Fruit fly (Drosophila melanogaster): ENCODE results near the gene TrxT.

TrxT gene

DNA sequence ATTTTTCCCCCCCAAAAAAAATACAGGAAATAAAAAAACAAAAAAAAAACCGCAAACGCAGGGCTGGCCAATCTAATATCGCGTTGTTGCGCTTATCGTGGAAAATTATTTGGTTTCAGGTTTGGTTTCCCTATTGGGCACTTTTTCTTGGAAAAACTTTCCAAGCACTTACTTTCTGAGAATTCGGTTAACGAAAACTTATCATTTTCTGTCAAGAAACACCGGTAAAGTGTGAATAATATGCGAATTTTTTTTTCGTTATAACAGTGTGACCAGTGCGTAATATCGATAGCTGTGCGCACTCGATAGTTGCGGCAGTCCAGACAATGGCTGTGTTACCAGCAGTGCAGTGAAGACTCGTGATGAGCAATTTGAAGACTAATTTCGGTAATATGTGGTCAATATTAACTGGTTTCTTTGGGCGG lies 10.8 kb upstream of the TrxT start, which contains the start of gene Rnp4F (continued):
- peak; percentile 72 for TF ChIP-seq pum (GFP tag; optimal IDR thresholded peaks at IDR 0.05)
- TF ChIP-seq gsb (GFP tag; IDR thresholded peaks at IDR 0.05): 0 out of 2 replicates have a peak, but pooled peaks have one; percentile 25
- TF ChIP-seq Jarid2 (GFP tag; optimal IDR thresholded peaks at IDR 0.05): no peak
- peak; percentile 85 for TF ChIP-seq MBD-R2 (GFP tag; IDR thresholded peaks at IDR 0.05)
- peak; percentile 24 for TF ChIP-seq CG17385 (GFP tag; optimal IDR thresholded peaks at IDR 0.05)
- peak; percentile 66 for TF ChIP-seq Meics (GFP tag; optimal IDR thresholded peaks at IDR 0.05)
- peak; percentile 7 for TF ChIP-seq CG7987 (GFP tag; optimal IDR thresholded peaks at IDR 0.05)
- peak; percentile 65; the same call in 2 of the 3 replicates for TF ChIP-seq CG7963 (GFP tag; IDR thresholded peaks at IDR 0.05; ENCODE audit: partially characterized antibody)
- TF ChIP-seq CG3281 (GFP tag; optimal IDR thresholded peaks at IDR 0.05): peak; percentile 48
- TF ChIP-seq sqz (GFP tag; optimal IDR thresholded peaks at IDR 0.05): peak; percentile 99
- peak; percentile 53 for TF ChIP-seq cato (GFP tag; optimal IDR thresholded peaks at IDR 0.05; ENCODE audit: borderline replicate concordance)
- TF ChIP-seq Gsc (GFP tag; IDR thresholded peaks at IDR 0.05): no peak
- peak; percentile 59 for TF ChIP-seq CG4424 (GFP tag; optimal IDR thresholded peaks at IDR 0.05)
- no peak for TF ChIP-seq kni (GFP tag; optimal IDR thresholded peaks at IDR 0.05)
- TF ChIP-seq dmrt99B (tag; optimal IDR thresholded peaks at IDR 0.05): no peak
- TF ChIP-seq CG3163 (GFP tag; optimal IDR thresholded peaks at IDR 0.05): peak; percentile 36
- peak; percentile 57; the same call in 2 of the 3 replicates for TF ChIP-seq Optix (GFP tag; IDR thresholded peaks at IDR 0.05)
- no peak for TF ChIP-seq lola (GFP tag; optimal IDR thresholded peaks at IDR 0.05)
- TF ChIP-seq gt (GFP tag; IDR thresholded peaks at IDR 0.05): 0 out of 2 replicates have a peak, but pooled peaks have one; percentile 37
- TF ChIP-seq cas (GFP tag; IDR thresholded peaks at IDR 0.05): peak; percentile 24; the same call in 1 of the 2 replicates
- no peak for TF ChIP-seq CG11696 (GFP tag; IDR thresholded peaks at IDR 0.05)
- peak; percentile 61; the same call in 2 of the 3 replicates for TF ChIP-seq mld (GFP tag; IDR thresholded peaks at IDR 0.05; ENCODE audit: partially characterized antibody)
- TF ChIP-seq sens (GFP tag): peak; percentile 90
- peak; percentile 53; the same call in 1 of the 3 replicates for TF ChIP-seq H15 (GFP tag; IDR thresholded peaks at IDR 0.05)
- peak; percentile 80 for TF ChIP-seq dysf (GFP tag; IDR thresholded peaks at IDR 0.05)
- peak; percentile 41 for TF ChIP-seq vfl (GFP tag; optimal IDR thresholded peaks at IDR 0.05)
- TF ChIP-seq Taf1 (GFP tag; IDR thresholded peaks at IDR 0.05): peak; percentile 21; the same call in 1 of the 2 replicates
- TF ChIP-seq shn (GFP tag; optimal IDR thresholded peaks at IDR 0.05): peak; percentile 82
- TF ChIP-seq CG15011 (GFP tag; optimal IDR thresholded peaks at IDR 0.05): no peak
- peak; percentile 44 for TF ChIP-seq CG1233 (GFP tag; optimal IDR thresholded peaks at IDR 0.05)
- TF ChIP-seq prd (optimal IDR thresholded peaks at IDR 0.05): no peak
- peak; percentile 80 for TF ChIP-seq prd (GFP tag; IDR thresholded peaks at IDR 0.05)
- no peak for TF ChIP-seq CG14965 (GFP tag; optimal IDR thresholded peaks at IDR 0.05; ENCODE audit: borderline replicate concordance)
- no peak for TF ChIP-seq Eip74EF (GFP tag; optimal IDR thresholded peaks at IDR 0.05)
- TF ChIP-seq klu (GFP tag; IDR thresholded peaks at IDR 0.05): peak; percentile 39; the same call in 1 of the 2 replicates
- TF ChIP-seq Hand (GFP tag; optimal IDR thresholded peaks at IDR 0.05): no peak
- TF ChIP-seq Bdp1 (GFP tag; optimal IDR thresholded peaks at IDR 0.05): peak; percentile 37
- peak; percentile 88 for TF ChIP-seq Opbp (GFP tag; IDR thresholded peaks at IDR 0.05; ENCODE audit: partially characterized antibody)
- no peak for TF ChIP-seq MTF-1 (GFP tag; optimal IDR thresholded peaks at IDR 0.05; ENCODE audit: borderline replicate concordance)
- peak; percentile 56 for TF ChIP-seq CG34376 (GFP tag; optimal IDR thresholded peaks at IDR 0.05)
- TF ChIP-seq da (GFP tag; optimal IDR thresholded peaks at IDR 0.05): no peak
- TF ChIP-seq hbn (GFP tag; IDR thresholded peaks at IDR 0.05; ENCODE audit: partially characterized antibody): peak; percentile 64; the same call in 1 of the 2 replicates
- peak; percentile 55 for TF ChIP-seq Dp (GFP tag; optimal IDR thresholded peaks at IDR 0.05)
- TF ChIP-seq NC2α (GFP tag; optimal IDR thresholded peaks at IDR 0.05): no peak
- TF ChIP-seq CG31388 (GFP tag; optimal IDR thresholded peaks at IDR 0.05): no peak
- peak; percentile 51; the same call in 1 of the 2 replicates for TF ChIP-seq tna (GFP tag; IDR thresholded peaks at IDR 0.05; ENCODE audit: partially characterized antibody)
- TF ChIP-seq CG18599 (GFP tag; optimal IDR thresholded peaks at IDR 0.05): no peak
- TF ChIP-seq gcm2 (GFP tag; optimal IDR thresholded peaks at IDR 0.05): no peak
- no peak for TF ChIP-seq Asciz (GFP tag; optimal IDR thresholded peaks at IDR 0.05)

Data from whole organism, embryonic.